Fruit fly (Drosophila melanogaster) whole organism, embryonic: ENCODE results near the gene CG7294.

Source experiments
- Ada2b ChIP-seq: fragments of 200-800 bp; sonication (Bioruptor generic); IDR thresholded peaks from 2 replicates; pipeline ENCODE4 v1.3.6; 2022; ENCODE audit warnings: missing biosample characterization, missing genetic modification characterization
- Atf6 ChIP-seq: fragments of 200-800 bp; sonication (Bioruptor generic); IDR thresholded peaks from 2 replicates; pipeline ENCODE4 v1.3.6; 2022; ENCODE audit warnings: missing biosample characterization, missing genetic modification characterization
- B-H2 ChIP-seq: fragments of 200-800 bp; sonication (Bioruptor generic); optimal IDR thresholded peaks from 2 replicates; lab custom pipeline; 2018; ENCODE audit warnings: missing biosample characterization, mild to moderate bottlenecking, missing genetic modification characterization
- CG11504 ChIP-seq: fragments of 200-800 bp; sonication (Bioruptor generic); optimal IDR thresholded peaks from 3 replicates; lab custom pipeline; 2019; ENCODE audit warnings: missing biosample characterization, mild to moderate bottlenecking, missing genetic modification characterization, moderate library complexity
- CG11723 ChIP-seq: fragments of 200-800 bp; sonication (Bioruptor generic); optimal IDR thresholded peaks from 2 replicates; lab custom pipeline; 2017; ENCODE audit warnings: missing biosample characterization, mild to moderate bottlenecking, missing genetic modification characterization
- CG12104 ChIP-seq: fragments of 200-800 bp; sonication (Bioruptor generic); optimal IDR thresholded peaks from 3 replicates; lab custom pipeline; 2016; ENCODE audit warnings: missing biosample characterization, missing genetic modification characterization
- CG13296 ChIP-seq: fragments of 200-800 bp; sonication (Bioruptor generic); optimal IDR thresholded peaks from 3 replicates; lab custom pipeline; 2018; ENCODE audit warnings: missing biosample characterization, mild to moderate bottlenecking, missing genetic modification characterization
- CG13775 ChIP-seq: fragments of 200-800 bp; sonication (Bioruptor generic); optimal IDR thresholded peaks from 3 replicates; lab custom pipeline; 2017; ENCODE audit warnings: missing biosample characterization, mild to moderate bottlenecking, missing genetic modification characterization
- CG15011 ChIP-seq: fragments of 200-800 bp; sonication (Bioruptor generic); optimal IDR thresholded peaks from 3 replicates; lab custom pipeline; 2018; ENCODE audit warnings: missing biosample characterization, mild to moderate bottlenecking, missing genetic modification characterization
- CG17361 ChIP-seq: fragments of 200-800 bp; sonication (Bioruptor generic); IDR thresholded peaks from 3 replicates; pipeline ENCODE4 v1.3.6; 2022; ENCODE audit warnings: missing biosample characterization, missing genetic modification characterization
- CG17568 ChIP-seq: fragments of 200-800 bp; sonication (Bioruptor generic); optimal IDR thresholded peaks from 2 replicates; lab custom pipeline; 2018; ENCODE audit warnings: missing biosample characterization, mild to moderate bottlenecking, missing genetic modification characterization, moderate library complexity
- CG1792 ChIP-seq: fragments of 200-800 bp; sonication (Bioruptor generic); optimal IDR thresholded peaks from 2 replicates; lab custom pipeline; 2016; ENCODE audit warnings: missing biosample characterization, missing genetic modification characterization
- CG2202 ChIP-seq: fragments of 200-800 bp; sonication (Bioruptor generic); optimal IDR thresholded peaks from 2 replicates; lab custom pipeline; 2018; ENCODE audit warnings: missing biosample characterization, mild to moderate bottlenecking, missing genetic modification characterization
- CG2712 ChIP-seq: fragments of 200-800 bp; optimal IDR thresholded peaks from 3 replicates; lab custom pipeline; 2019; ENCODE audit warnings: missing biosample characterization, mild to moderate bottlenecking, missing genetic modification characterization, moderate library complexity
- CG31224 ChIP-seq: fragments of 200-800 bp; sonication (Bioruptor generic); IDR thresholded peaks from 2 replicates; pipeline ENCODE4 v1.3.6; 2022; ENCODE audit warnings: missing biosample characterization, missing genetic modification characterization
- CG6654 ChIP-seq: fragments of 200-800 bp; sonication (Bioruptor generic); optimal IDR thresholded peaks from 2 replicates; lab custom pipeline; 2017; ENCODE audit warnings: missing biosample characterization, mild to moderate bottlenecking, missing genetic modification characterization
- CG6813 ChIP-seq: fragments of 200-800 bp; sonication (Bioruptor generic); optimal IDR thresholded peaks from 2 replicates; lab custom pipeline; 2017; ENCODE audit warnings: missing biosample characterization, missing genetic modification characterization, mild to moderate bottlenecking, moderate library complexity, missing genetic modification reagents
- CG7357 ChIP-seq: fragments of 200-800 bp; sonication (Bioruptor generic); IDR thresholded peaks from 3 replicates; pipeline ENCODE4 v1.3.6; 2022; ENCODE audit warnings: missing biosample characterization, missing genetic modification characterization
- CG7839 ChIP-seq: fragments of 200-800 bp; sonication (Bioruptor generic); optimal IDR thresholded peaks from 3 replicates; lab custom pipeline; 2018; ENCODE audit warnings: missing biosample characterization, mild to moderate bottlenecking, missing genetic modification characterization, moderate library complexity
- CG8290 ChIP-seq, 3 experiments: fragments of 200-800 bp; sonication (Bioruptor generic); optimal IDR thresholded peaks; 2 replicates each; lab custom pipeline; 2016 to 2019; ENCODE audit warnings: missing biosample characterization in 3 of 3, missing genetic modification characterization in 3 of 3, mild to moderate bottlenecking in 2 of 3, moderate library complexity in 1 of 3
- Dfd ChIP-seq, 2 experiments: fragments of >200 bp; optimal IDR thresholded peaks; 2 replicates each; lab custom pipeline; 2017; ENCODE audit warnings: missing biosample characterization in 2 of 2, missing genetic modification characterization in 2 of 2
- E2f2 ChIP-seq: fragments of 200-800 bp; sonication (Bioruptor generic); IDR thresholded peaks from 2 replicates; pipeline ENCODE4 v1.3.6; 2022; ENCODE audit warnings: missing biosample characterization, missing genetic modification characterization
- Ets97D ChIP-seq: fragments of 200-800 bp; sonication (Bioruptor generic); optimal IDR thresholded peaks from 3 replicates; lab custom pipeline; 2016; ENCODE audit warnings: missing biosample characterization, missing genetic modification characterization
- Meics ChIP-seq: fragments of 200-800 bp; sonication (Bioruptor generic); optimal IDR thresholded peaks from 2 replicates; lab custom pipeline; 2017; ENCODE audit warnings: missing biosample characterization, mild to moderate bottlenecking, missing genetic modification characterization
- Mrtf ChIP-seq: fragments of 200-800 bp; sonication (Bioruptor generic); IDR thresholded peaks from 3 replicates; pipeline ENCODE4 v1.3.6; 2022; ENCODE audit warnings: missing biosample characterization, missing genetic modification characterization
- Nf-YC ChIP-seq: fragments of 200-800 bp; optimal IDR thresholded peaks from 3 replicates; lab custom pipeline; 2019; ENCODE audit warnings: missing biosample characterization, mild to moderate bottlenecking, missing genetic modification characterization, moderate library complexity
- Xrp1 ChIP-seq: fragments of 200-800 bp; sonication (Bioruptor generic); IDR thresholded peaks from 2 replicates; pipeline ENCODE4 v1.3.6; 2022; ENCODE audit warnings: missing biosample characterization, missing genetic modification characterization
- aop ChIP-seq: fragments of 200-800 bp; sonication (Bioruptor generic); IDR thresholded peaks from 2 replicates; pipeline ENCODE4 v1.3.6; 2022; ENCODE audit warnings: missing biosample characterization, missing genetic modification characterization
- ara ChIP-seq: fragments of 200-800 bp; sonication (Bioruptor generic); IDR thresholded peaks from 2 replicates; pipeline ENCODE4 v1.3.6; 2022; ENCODE audit warnings: missing biosample characterization, missing genetic modification characterization
- bcd ChIP-seq: fragments of 200-800 bp; sonication (Bioruptor generic); optimal IDR thresholded peaks from 2 replicates; lab custom pipeline; 2017; ENCODE audit warnings: missing biosample characterization, mild to moderate bottlenecking, missing genetic modification characterization
- bigmax ChIP-seq: fragments of 200-800 bp; sonication (Bioruptor generic); optimal IDR thresholded peaks from 2 replicates; lab custom pipeline; 2018; ENCODE audit warnings: missing biosample characterization, mild to moderate bottlenecking, missing genetic modification characterization
- dysf ChIP-seq: fragments of 200-800 bp; sonication (Bioruptor generic); IDR thresholded peaks from 3 replicates; pipeline ENCODE4 v1.3.6; 2022; ENCODE audit warnings: missing biosample characterization, missing genetic modification characterization
- emc ChIP-seq: fragments of 200-800 bp; sonication (Bioruptor generic); optimal IDR thresholded peaks from 2 replicates; lab custom pipeline; 2016; ENCODE audit warnings: missing biosample characterization, missing genetic modification characterization
- eyg ChIP-seq: fragments of 200-800 bp; sonication (Bioruptor generic); optimal IDR thresholded peaks from 3 replicates; lab custom pipeline; 2016; ENCODE audit warnings: missing biosample characterization, missing genetic modification characterization
- gsb ChIP-seq: fragments of 200-800 bp; sonication (Bioruptor generic); IDR thresholded peaks from 2 replicates; pipeline ENCODE4 v1.3.6; 2022; ENCODE audit warnings: missing biosample characterization, missing genetic modification characterization
- hb ChIP-seq: fragments of 200-800 bp; sonication (Bioruptor generic); IDR thresholded peaks from 3 replicates; pipeline ENCODE4 v1.3.6; 2022; ENCODE audit warnings: missing biosample characterization, missing genetic modification characterization; ENCODE audit not compliant: partially characterized antibody
- jigr1 ChIP-seq: fragments of 200-800 bp; sonication (Bioruptor generic); IDR thresholded peaks from 3 replicates; pipeline ENCODE4 v1.3.6; 2022; ENCODE audit warnings: missing biosample characterization, missing genetic modification characterization
- jumu ChIP-seq: fragments of 200-800 bp; sonication (Bioruptor generic); optimal IDR thresholded peaks from 3 replicates; lab custom pipeline; 2016; ENCODE audit warnings: missing biosample characterization, missing genetic modification characterization
- kah ChIP-seq: fragments of 200-800 bp; sonication (Bioruptor generic); optimal IDR thresholded peaks from 2 replicates; lab custom pipeline; 2018; ENCODE audit warnings: missing biosample characterization, mild to moderate bottlenecking, missing genetic modification characterization
- onecut ChIP-seq: fragments of 200-800 bp; sonication (Bioruptor generic); IDR thresholded peaks from 2 replicates; pipeline ENCODE4 v1.3.6; 2022; ENCODE audit warnings: missing biosample characterization, missing genetic modification characterization
- otp ChIP-seq: fragments of 200-800 bp; sonication (Bioruptor generic); IDR thresholded peaks from 3 replicates; pipeline ENCODE4, ENCODE4 v1.3.6; 2022; ENCODE audit warnings: missing biosample characterization, missing genetic modification characterization
- ro ChIP-seq: fragments of 200-800 bp; sonication (Bioruptor generic); IDR thresholded peaks from 2 replicates; pipeline ENCODE4 v1.3.6; 2022; ENCODE audit warnings: missing biosample characterization, missing genetic modification characterization
- seq ChIP-seq: fragments of 200-800 bp; sonication (Bioruptor generic); IDR thresholded peaks from 2 replicates; pipeline ENCODE4 v1.3.6; 2022; ENCODE audit warnings: missing biosample characterization, missing genetic modification characterization
- so ChIP-seq: fragments of 200-800 bp; sonication (Bioruptor generic); IDR thresholded peaks from 3 replicates; pipeline ENCODE4 v1.3.6; 2022; ENCODE audit warnings: missing biosample characterization, missing genetic modification characterization
- tgo ChIP-seq: fragments of 200-800 bp; sonication (Bioruptor generic); IDR thresholded peaks from 3 replicates; pipeline ENCODE4 v1.3.6; 2022; ENCODE audit warnings: missing biosample characterization, missing genetic modification characterization
- trem ChIP-seq: fragments of 200-800 bp; optimal IDR thresholded peaks from 3 replicates; lab custom pipeline; 2019; ENCODE audit warnings: missing biosample characterization, mild to moderate bottlenecking, missing genetic modification characterization, moderate library complexity
- twi ChIP-seq: fragments of 200-800 bp; optimal IDR thresholded peaks from 2 replicates; lab custom pipeline; 2019; ENCODE audit warnings: missing biosample characterization, mild to moderate bottlenecking, missing genetic modification characterization, moderate library complexity
- zen2 ChIP-seq: fragments of 200-800 bp; sonication (Bioruptor generic); IDR thresholded peaks from 3 replicates; pipeline ENCODE4 v1.3.6; 2022; ENCODE audit warnings: missing biosample characterization, missing genetic modification characterization; ENCODE audit not compliant: partially characterized antibody

The CG7294 gene

dm6 chr2L:10665603-10666002 lies 23.5 kb downstream of the CG7294 start (continued):
- peak; percentile 33 for TF ChIP-seq CG6654
- no peak for TF ChIP-seq Dfd (GFP tag; optimal IDR thresholded peaks at IDR 0.05; lab: Kevin White, UChicago)
- peak; percentile 79 for TF ChIP-seq CG2712 (tag; lab: Kevin White, UChicago)
- TF ChIP-seq ara (GFP tag; lab: Robert Waterston, UW) = peak; percentile 79
- peak; percentile 63 for TF ChIP-seq eyg
- peak; percentile 36 for TF ChIP-seq CG12104
- TF ChIP-seq, all 482 proteins: peak for 350

dm6 chr2L:10661490-10662240 lies 27.4 kb downstream of the CG7294 start, which contains the start of gene CG31871:
Gene CG31871 (plus strand): TSS chr2L:10662081.
- peak; percentile 74 for TF ChIP-seq CG13296
- TF ChIP-seq trem (tag; lab: Kevin White, UChicago) = peak; percentile 53
- peak; percentile 42 for TF ChIP-seq Ada2b
- TF ChIP-seq CG13775 (GFP tag; lab: Kevin White, UChicago) = peak; percentile 57
- TF ChIP-seq ro (GFP tag; lab: Robert Waterston, UW) = peak; percentile 29; the same call in 1 of the 2 replicates
- TF ChIP-seq CG17568 (GFP tag; lab: Kevin White, UChicago) = peak; percentile 42
- no peak for TF ChIP-seq gsb (GFP tag; lab: Robert Waterston, UW)
- no peak for TF ChIP-seq jumu (GFP tag; lab: Kevin White, UChicago)
- peak; percentile 39; the same call in 1 of the 2 replicates for TF ChIP-seq E2f2
- TF ChIP-seq CG8290 (GFP tag; optimal IDR thresholded peaks at IDR 0.05; lab: Kevin White, UChicago) = peak; percentile 9
- TF ChIP-seq CG8290 (tag; optimal IDR thresholded peaks at IDR 0.05; lab: Kevin White, UChicago) = no peak
- TF ChIP-seq aop (GFP tag; lab: Robert Waterston, UW) = no peak
- no peak for TF ChIP-seq B-H2 (GFP tag; lab: Kevin White, UChicago)
- TF ChIP-seq CG15011 (GFP tag; lab: Kevin White, UChicago) = peak; percentile 50
- TF ChIP-seq otp (GFP tag; lab: Robert Waterston, UW) = no peak
- no peak for TF ChIP-seq emc (GFP tag; lab: Kevin White, UChicago)
- peak; percentile 39 for TF ChIP-seq CG11723 (GFP tag; lab: Kevin White, UChicago)
- TF ChIP-seq zen2 (GFP tag; lab: Robert Waterston, UW) = no peak
- peak; percentile 71; the same call in 2 of the 3 replicates for TF ChIP-seq CG7357 (GFP tag; lab: Robert Waterston, UW)
- peak; percentile 77 for TF ChIP-seq tgo (GFP tag; lab: Robert Waterston, UW)
- TF ChIP-seq bcd = peak; percentile 81
- no peak for TF ChIP-seq Ets97D
- TF ChIP-seq jigr1 (GFP tag; lab: Robert Waterston, UW) = no peak
- peak; percentile 36 for TF ChIP-seq CG31224 (GFP tag; lab: Robert Waterston, UW)
- no peak for TF ChIP-seq CG1792 (GFP tag; lab: Kevin White, UChicago)
- TF ChIP-seq so (GFP tag; lab: Robert Waterston, UW) = 0 out of 3 replicates have a peak, but pooled peaks have one; percentile 35
- peak; percentile 69; the same call in 1 of the 2 replicates for TF ChIP-seq Atf6
- peak; percentile 46 for TF ChIP-seq CG6813 (GFP tag; lab: Kevin White, UChicago)
- no peak for TF ChIP-seq hb
- TF ChIP-seq CG2202 (tag; lab: Kevin White, UChicago) = no peak
- peak; percentile 29; the same call in 1 of the 2 replicates for TF ChIP-seq onecut (GFP tag; lab: Robert Waterston, UW)
- peak; percentile 65 for TF ChIP-seq Nf-YC (tag; lab: Kevin White, UChicago)
- TF ChIP-seq CG11504 = peak; percentile 90
- TF ChIP-seq seq (GFP tag; lab: Robert Waterston, UW) = peak; percentile 38; the same call in 1 of the 2 replicates
- peak; percentile 81 for TF ChIP-seq dysf (GFP tag; lab: Robert Waterston, UW)
- no peak for TF ChIP-seq bigmax (GFP tag; lab: Kevin White, UChicago)
- TF ChIP-seq CG17361 (GFP tag; lab: Robert Waterston, UW) = peak; percentile 87
- peak; percentile 87 for TF ChIP-seq CG7839 (tag; lab: Kevin White, UChicago)
- TF ChIP-seq Meics (GFP tag; lab: Kevin White, UChicago) = peak; percentile 75
- peak; percentile 77 for TF ChIP-seq Xrp1 (GFP tag; lab: Robert Waterston, UW)
- TF ChIP-seq twi (tag; lab: Kevin White, UChicago) = no peak
- TF ChIP-seq kah (GFP tag; lab: Kevin White, UChicago) = peak; percentile 9
- TF ChIP-seq Mrtf (GFP tag; lab: Robert Waterston, UW) = peak; percentile 29; the same call in 1 of the 3 replicates
